Worm (Caenorhabditis elegans): Measurements from ENCODE around the gene prp-8.

prp-8 gene

DNA sequence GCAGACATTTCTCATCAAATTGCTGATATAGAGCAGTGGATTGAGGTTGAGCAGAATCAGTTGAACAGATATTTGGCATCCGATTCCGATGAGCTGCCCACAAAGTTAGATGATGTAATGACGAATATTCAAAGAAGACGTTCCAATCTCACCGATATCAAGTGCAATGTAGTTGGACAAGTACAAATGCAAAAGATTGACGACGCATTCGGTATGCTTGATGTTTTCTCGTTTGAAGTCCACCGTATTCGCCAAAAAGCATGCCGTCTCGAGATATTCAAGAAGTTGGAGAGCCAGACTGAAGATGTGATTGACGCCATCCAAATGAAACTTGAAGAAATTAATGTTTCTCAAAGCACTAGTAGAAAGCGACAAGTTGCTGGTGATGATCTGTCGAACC is 21.0 kb downstream of the prp-8 start:
- TF ChIP-seq ref-1 (GFP tag; conservative IDR thresholded peaks at IDR 0.05) (no peak), ztf-29 (GFP tag; IDR thresholded peaks at IDR 0.05) (no peak), ztf-23 (GFP tag; IDR thresholded peaks at IDR 0.05) (no peak), cog-1 (tag; optimal IDR thresholded peaks at IDR 0.05) (no peak), T22C8.4 (GFP tag; IDR thresholded peaks at IDR 0.05) (no peak), flt-1 (GFP tag; IDR thresholded peaks at IDR 0.05) (no peak), med-1 (GFP tag; optimal IDR thresholded peaks at IDR 0.05; ENCODE audit: insufficient read depth) (no peak), tab-1 (GFP tag; IDR thresholded peaks at IDR 0.05) (no peak), klf-2 (GFP tag; conservative IDR thresholded peaks at IDR 0.05) (no peak)

- TF ChIP-seq klf-2 (GFP tag; conservative IDR thresholded peaks at IDR 0.05) (no peak), ztf-23 (GFP tag; IDR thresholded peaks at IDR 0.05) (no peak), tab-1 (GFP tag; IDR thresholded peaks at IDR 0.05) (no peak), T22C8.4 (GFP tag; IDR thresholded peaks at IDR 0.05) (no peak), cog-1 (tag; optimal IDR thresholded peaks at IDR 0.05) (no peak), flt-1 (GFP tag; IDR thresholded peaks at IDR 0.05) (no peak), ztf-29 (GFP tag; IDR thresholded peaks at IDR 0.05) (no peak), med-1 (GFP tag; optimal IDR thresholded peaks at IDR 0.05; ENCODE audit: insufficient read depth) (no peak), ref-1 (GFP tag; conservative IDR thresholded peaks at IDR 0.05) (no peak)
Observed at ce11 chrIII:8190505-8190904, 26.3 kb downstream of the prp-8 start, which contains the start of gene C50C3.19. Gene C50C3.19, plus strand, starts transcription at chrIII:8190805.

- TF ChIP-seq T22C8.4 (GFP tag; IDR thresholded peaks at IDR 0.05) (no peak), ztf-29 (GFP tag; IDR thresholded peaks at IDR 0.05) (no peak), med-1 (GFP tag; optimal IDR thresholded peaks at IDR 0.05; ENCODE audit: insufficient read depth) (no peak), tab-1 (GFP tag; IDR thresholded peaks at IDR 0.05) (no peak), cog-1 (tag; optimal IDR thresholded peaks at IDR 0.05) (no peak), flt-1 (GFP tag; IDR thresholded peaks at IDR 0.05) (no peak), klf-2 (GFP tag; conservative IDR thresholded peaks at IDR 0.05) (no peak), ref-1 (GFP tag; conservative IDR thresholded peaks at IDR 0.05) (no peak), ztf-23 (GFP tag; IDR thresholded peaks at IDR 0.05) (no peak)
Observed at ce11 chrIII:8191695-8192094, 27.5 kb downstream of the prp-8 start, which contains the start of gene C50C3.1. Gene C50C3.1, plus strand, starts transcription at chrIII:8191995.

DNA sequence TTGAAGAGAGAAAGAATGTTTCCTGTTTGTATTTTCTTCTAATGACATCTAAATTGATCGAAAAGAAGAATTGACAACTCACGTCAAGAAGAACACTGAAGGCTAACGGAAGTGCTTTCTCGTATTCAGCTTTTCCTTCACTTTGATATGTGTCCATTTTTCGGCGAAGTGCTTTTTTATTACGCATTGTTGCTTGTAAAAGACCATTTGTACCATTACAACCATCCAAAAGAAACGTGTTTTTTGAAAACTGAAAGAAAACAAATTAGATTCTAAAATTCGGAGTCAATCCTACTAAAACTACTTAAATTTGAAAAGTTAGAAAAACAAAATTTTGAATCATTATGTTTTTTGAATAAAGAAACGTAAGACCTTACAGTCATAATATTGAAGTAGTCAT is 34.9 kb downstream of the prp-8 start:
- TF ChIP-seq cog-1 (tag; optimal IDR thresholded peaks at IDR 0.05): no peak
- no peak for TF ChIP-seq T22C8.4 (GFP tag; IDR thresholded peaks at IDR 0.05)
- no peak for TF ChIP-seq ztf-23 (GFP tag; IDR thresholded peaks at IDR 0.05)
- TF ChIP-seq ref-1 (GFP tag; conservative IDR thresholded peaks at IDR 0.05): no peak
- no peak for TF ChIP-seq med-1 (GFP tag; optimal IDR thresholded peaks at IDR 0.05; ENCODE audit: insufficient read depth)
- TF ChIP-seq ztf-29 (GFP tag; IDR thresholded peaks at IDR 0.05): no peak
- TF ChIP-seq flt-1 (GFP tag; IDR thresholded peaks at IDR 0.05): no peak
- no peak for TF ChIP-seq tab-1 (GFP tag; IDR thresholded peaks at IDR 0.05)
- TF ChIP-seq klf-2 (GFP tag; conservative IDR thresholded peaks at IDR 0.05): no peak

ce11 chrIII:8201117-8201516 is 36.9 kb downstream of the prp-8 start, which contains the start of gene unc-36:
Gene unc-36, minus strand, starts transcription at chrIII:8201217.
- TF ChIP-seq cog-1 (tag; optimal IDR thresholded peaks at IDR 0.05) (no peak), ref-1 (GFP tag; conservative IDR thresholded peaks at IDR 0.05) (no peak), ztf-23 (GFP tag; IDR thresholded peaks at IDR 0.05) (no peak), med-1 (GFP tag; optimal IDR thresholded peaks at IDR 0.05; ENCODE audit: insufficient read depth) (no peak), tab-1 (GFP tag; IDR thresholded peaks at IDR 0.05) (no peak), T22C8.4 (GFP tag; IDR thresholded peaks at IDR 0.05) (no peak), flt-1 (GFP tag; IDR thresholded peaks at IDR 0.05) (no peak), klf-2 (GFP tag; conservative IDR thresholded peaks at IDR 0.05) (no peak), ztf-29 (GFP tag; IDR thresholded peaks at IDR 0.05) (no peak)

DNA sequence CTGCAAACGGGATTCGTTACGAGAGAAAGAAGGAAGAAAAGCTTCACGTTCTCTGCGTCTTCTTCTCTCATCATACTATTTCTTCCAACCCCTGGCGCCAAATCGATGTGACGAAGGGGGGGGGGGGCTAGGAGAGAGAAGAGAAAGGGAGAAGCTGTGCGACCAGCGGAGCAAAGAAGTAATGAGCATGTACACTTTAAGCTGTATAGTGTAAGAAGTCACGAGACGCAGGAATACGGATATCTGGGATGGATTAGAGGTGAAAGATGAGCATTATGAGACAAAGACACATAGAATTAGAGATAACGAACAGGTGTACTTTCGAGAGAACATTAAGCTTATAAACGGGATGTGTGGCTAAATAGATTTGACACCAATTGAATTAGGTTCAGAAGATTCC is 37.6 kb downstream of the prp-8 start:
- TF ChIP-seq med-1 (GFP tag; optimal IDR thresholded peaks at IDR 0.05; ENCODE audit: insufficient read depth) (no peak), flt-1 (GFP tag; IDR thresholded peaks at IDR 0.05) (no peak), ref-1 (GFP tag; conservative IDR thresholded peaks at IDR 0.05) (no peak), klf-2 (GFP tag; conservative IDR thresholded peaks at IDR 0.05) (no peak), ztf-23 (GFP tag; IDR thresholded peaks at IDR 0.05) (no peak), cog-1 (tag; optimal IDR thresholded peaks at IDR 0.05) (no peak), T22C8.4 (GFP tag; IDR thresholded peaks at IDR 0.05) (no peak), tab-1 (GFP tag; IDR thresholded peaks at IDR 0.05) (no peak), ztf-29 (GFP tag; IDR thresholded peaks at IDR 0.05) (no peak)

DNA sequence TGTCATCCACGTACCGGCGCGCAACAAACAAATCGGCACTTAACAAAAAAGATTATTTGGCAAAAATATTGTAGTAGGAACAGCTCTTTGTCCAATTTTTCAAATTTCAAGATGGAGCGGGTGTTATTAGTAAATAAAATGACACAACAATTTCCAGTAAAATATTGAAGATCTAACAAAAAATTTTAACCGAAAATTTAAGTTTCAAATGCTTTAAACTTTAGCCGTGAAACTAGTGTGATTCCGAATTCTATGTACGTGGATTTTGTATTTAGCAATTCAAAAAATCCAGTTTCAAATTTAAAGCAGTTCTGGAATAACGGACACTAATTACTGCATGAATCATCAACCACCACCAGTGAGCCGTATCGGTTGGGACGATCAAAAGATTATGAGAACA is 38.6 kb downstream of the prp-8 start, which contains the start of gene snb-5:
snb-5 (plus strand) TSS at position 301 of the 400 bp plus-strand sequence.
- no peak for TF ChIP-seq klf-2 (GFP tag; conservative IDR thresholded peaks at IDR 0.05)
- TF ChIP-seq ztf-29 (GFP tag; IDR thresholded peaks at IDR 0.05): no peak
- TF ChIP-seq ztf-23 (GFP tag; IDR thresholded peaks at IDR 0.05): no peak
- TF ChIP-seq tab-1 (GFP tag; IDR thresholded peaks at IDR 0.05): no peak

- TF ChIP-seq ztf-23 (GFP tag; IDR thresholded peaks at IDR 0.05): no peak
- no peak for TF ChIP-seq T22C8.4 (GFP tag; IDR thresholded peaks at IDR 0.05)
- TF ChIP-seq med-1 (GFP tag; optimal IDR thresholded peaks at IDR 0.05; ENCODE audit: insufficient read depth): no peak
- no peak for TF ChIP-seq cog-1 (tag; optimal IDR thresholded peaks at IDR 0.05)
- no peak for TF ChIP-seq flt-1 (GFP tag; IDR thresholded peaks at IDR 0.05)
- TF ChIP-seq ref-1 (GFP tag; conservative IDR thresholded peaks at IDR 0.05): no peak
- no peak for TF ChIP-seq ztf-29 (GFP tag; IDR thresholded peaks at IDR 0.05)
- TF ChIP-seq tab-1 (GFP tag; IDR thresholded peaks at IDR 0.05): no peak
- TF ChIP-seq klf-2 (GFP tag; conservative IDR thresholded peaks at IDR 0.05): no peak
Observed at ce11 chrIII:8209775-8210174, 45.6 kb downstream of the prp-8 start, which contains the start of gene C30A5.10. Gene C30A5.10, minus strand, starts transcription at chrIII:8209875.

- TF ChIP-seq klf-2 (GFP tag; conservative IDR thresholded peaks at IDR 0.05): no peak
- no peak for TF ChIP-seq cog-1 (tag; optimal IDR thresholded peaks at IDR 0.05)
- TF ChIP-seq med-1 (GFP tag; optimal IDR thresholded peaks at IDR 0.05; ENCODE audit: insufficient read depth): no peak
- TF ChIP-seq ztf-29 (GFP tag; IDR thresholded peaks at IDR 0.05): no peak
- no peak for TF ChIP-seq flt-1 (GFP tag; IDR thresholded peaks at IDR 0.05)
- no peak for TF ChIP-seq ref-1 (GFP tag; conservative IDR thresholded peaks at IDR 0.05)
- TF ChIP-seq tab-1 (GFP tag; IDR thresholded peaks at IDR 0.05): no peak
- no peak for TF ChIP-seq ztf-23 (GFP tag; IDR thresholded peaks at IDR 0.05)
- no peak for TF ChIP-seq T22C8.4 (GFP tag; IDR thresholded peaks at IDR 0.05)
Observed at ce11 chrIII:8211562-8211961, 47.4 kb downstream of the prp-8 start.

ce11 chrIII:8216224-8216623 is 52.1 kb downstream of the prp-8 start, which contains the start of gene unc-86:
Gene unc-86, minus strand, starts transcription at chrIII:8216336.
- no peak for TF ChIP-seq klf-2 (GFP tag; conservative IDR thresholded peaks at IDR 0.05)
- TF ChIP-seq tab-1 (GFP tag; IDR thresholded peaks at IDR 0.05): no peak
- TF ChIP-seq ref-1 (GFP tag; conservative IDR thresholded peaks at IDR 0.05): no peak
- no peak for TF ChIP-seq ztf-29 (GFP tag; IDR thresholded peaks at IDR 0.05)
- no peak for TF ChIP-seq flt-1 (GFP tag; IDR thresholded peaks at IDR 0.05)
- TF ChIP-seq cog-1 (tag; optimal IDR thresholded peaks at IDR 0.05): no peak
- TF ChIP-seq ztf-23 (GFP tag; IDR thresholded peaks at IDR 0.05): no peak
- no peak for TF ChIP-seq T22C8.4 (GFP tag; IDR thresholded peaks at IDR 0.05)
- TF ChIP-seq med-1 (GFP tag; optimal IDR thresholded peaks at IDR 0.05; ENCODE audit: insufficient read depth): no peak
